Fruit fly (Drosophila melanogaster) S2 (cell line): ENCODE data around the gene CG42263.

Source experiments
- CG8478 ChIP-seq: fragments of >200 bp; optimal IDR thresholded peaks from 2 replicates; lab custom pipeline; 2018
- CTCF ChIP-seq, 2 experiments: fragments of >200 bp; optimal IDR thresholded peaks; 2 replicates each; lab custom pipeline; 2018

CG42263 gene

DNA sequence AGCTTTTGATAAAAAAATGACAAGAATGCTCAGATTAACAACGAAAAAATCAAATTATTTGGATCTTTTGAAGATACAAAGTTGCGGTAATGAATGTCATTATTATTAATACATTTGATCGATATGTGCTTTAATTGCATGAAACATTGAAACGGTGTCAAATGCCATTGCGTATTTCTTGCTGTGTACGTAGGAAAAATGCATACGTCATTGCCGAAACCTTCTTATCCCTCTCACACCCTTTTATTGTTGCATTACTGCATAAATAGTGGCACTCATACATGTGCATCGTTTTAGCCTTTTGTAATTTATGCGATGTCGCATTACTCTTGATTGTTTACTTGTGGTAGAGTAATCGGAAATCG is 47.9 kb downstream of the CG42263 start:
- no peak for TF ChIP-seq CG8478 (lab: Kevin White, UChicago)
- TF ChIP-seq CTCF (optimal IDR thresholded peaks at IDR 0.05; lab: Kevin White, UChicago): no peak

DNA sequence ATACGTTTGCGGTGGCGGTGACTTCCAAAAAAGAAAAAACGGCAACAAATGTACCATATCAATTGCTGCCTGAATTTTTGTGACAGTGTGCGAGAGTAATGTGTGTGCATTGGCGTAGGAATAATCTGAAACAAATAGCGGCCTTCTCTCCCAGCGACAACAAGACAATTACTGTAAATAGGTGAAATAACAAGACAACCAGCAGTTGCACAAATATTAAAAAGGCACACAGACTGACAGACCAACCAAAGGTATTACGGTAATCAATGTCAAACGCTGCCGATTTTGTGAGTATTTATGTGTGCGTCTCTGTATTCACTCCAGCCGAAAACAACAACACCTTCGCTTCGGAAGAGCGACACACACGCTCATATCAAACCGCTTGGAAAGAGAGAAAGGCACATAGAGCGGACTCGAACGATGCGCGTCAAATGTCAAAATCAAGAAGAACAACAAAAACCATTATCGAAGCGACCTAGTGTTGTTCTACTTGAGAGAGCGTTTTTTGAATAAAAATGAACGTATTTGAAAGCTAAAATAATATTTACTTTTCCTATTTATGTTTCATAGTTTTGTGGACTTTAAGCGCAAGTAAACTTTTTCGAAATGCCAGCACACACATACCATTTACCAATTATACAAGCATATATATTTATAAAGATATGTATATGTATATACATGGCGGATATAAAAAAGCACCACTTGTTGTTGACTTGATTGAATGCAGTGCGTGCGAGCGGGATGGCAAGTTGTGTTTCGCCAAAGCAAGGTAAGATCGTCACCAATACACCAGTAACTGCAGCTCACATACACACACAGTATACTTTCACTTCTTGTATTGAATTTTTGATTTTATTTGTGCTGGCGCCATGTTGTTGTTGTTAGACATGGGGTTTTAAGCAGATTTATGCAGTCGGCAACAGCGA is 48.6 kb downstream of the CG42263 start:
- TF ChIP-seq CG8478 (lab: Kevin White, UChicago) (no peak), CTCF (optimal IDR thresholded peaks at IDR 0.05; lab: Kevin White, UChicago) (no peak)

DNA sequence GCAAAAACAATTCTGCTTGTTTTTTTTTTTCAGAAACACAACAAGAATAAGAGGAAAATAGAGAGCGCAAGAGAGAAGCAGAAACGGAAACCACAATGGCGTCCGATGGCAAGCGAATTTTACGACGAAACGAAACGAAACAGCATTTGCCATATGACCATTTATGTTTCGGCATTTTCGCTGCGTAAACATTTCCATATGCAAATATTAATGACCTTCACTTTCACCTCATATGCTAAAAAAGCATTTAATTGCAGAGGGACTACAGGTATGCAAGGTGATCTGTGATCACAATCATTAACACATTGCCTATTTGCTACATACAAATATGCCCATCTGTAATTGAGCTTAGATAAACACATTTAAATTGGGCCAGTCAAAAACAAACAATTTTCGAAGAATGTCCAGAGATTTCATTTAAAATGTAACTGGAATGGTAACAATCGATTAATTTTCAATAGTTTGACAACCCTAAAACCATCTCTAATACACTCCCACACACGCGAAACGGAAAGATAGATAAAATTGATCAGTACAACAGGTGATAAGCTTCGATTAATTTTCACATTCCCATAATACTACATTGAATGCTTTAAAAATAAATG is 49.3 kb downstream of the CG42263 start:
- no peak for TF ChIP-seq CTCF (optimal IDR thresholded peaks at IDR 0.05; lab: Kevin White, UChicago)
- no peak for TF ChIP-seq CG8478 (lab: Kevin White, UChicago)

DNA sequence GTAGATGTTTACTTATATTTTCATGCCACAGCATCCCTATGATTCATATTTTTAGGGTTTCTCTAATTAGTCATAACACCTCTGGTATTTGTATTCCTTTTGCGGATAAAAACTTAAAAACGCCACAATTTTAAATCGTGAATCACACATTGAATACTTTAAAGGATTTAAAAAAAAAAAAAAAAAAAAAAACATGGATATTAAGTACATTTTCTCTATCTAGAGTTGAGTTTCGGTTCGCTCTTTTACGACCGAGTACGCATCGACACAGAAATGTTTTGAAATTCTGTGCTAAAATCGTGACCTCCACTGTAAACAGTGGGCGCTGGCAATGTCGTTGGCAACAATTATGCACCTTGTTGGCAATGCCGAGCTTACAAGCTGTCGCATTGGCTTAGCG is 50.2 kb downstream of the CG42263 start:
- no peak for TF ChIP-seq CG8478 (lab: Kevin White, UChicago)
- TF ChIP-seq CTCF (optimal IDR thresholded peaks at IDR 0.05; lab: Kevin White, UChicago): no peak
